Worm (Caenorhabditis elegans) whole organism, L4 larva: Measurements from ENCODE around the gene C09G12.5.

Experiments
- R02D3.7 ChIP-seq: fragments of 150-350 bp; sonication (generic microtip); optimal IDR thresholded peaks from 3 replicates; lab custom pipeline; 2014; ENCODE audit warnings: missing biosample characterization, missing genetic modification characterization
- T20F7.1 ChIP-seq: fragments of 200-800 bp; sonication (Bioruptor generic); optimal IDR thresholded peaks from 2 replicates; lab custom pipeline; 2018; ENCODE audit warnings: mild to moderate bottlenecking, missing genetic modification characterization, missing compliant biosample characterization
- Y105C5A.15 ChIP-seq: fragments of 200-800 bp; sonication (Bioruptor generic); IDR thresholded peaks from 2 replicates; pipeline ENCODE4 v1.3.6; 2022; ENCODE audit warnings: missing genetic modification characterization, missing compliant biosample characterization
- Y48G9A.11 ChIP-seq: fragments of 200-800 bp; sonication (Bioruptor generic); IDR thresholded peaks from 2 replicates; pipeline ENCODE4 v1.3.6; 2022; ENCODE audit warnings: missing genetic modification reagents, missing genetic modification characterization, missing compliant biosample characterization
- Y75B8A.6 ChIP-seq: fragments of 200-800 bp; sonication (Bioruptor generic); IDR thresholded peaks from 2 replicates; pipeline ENCODE4 v1.3.6; 2022; ENCODE audit warnings: missing genetic modification reagents, missing genetic modification characterization, missing compliant biosample characterization
- ZK546.5 ChIP-seq, 2 experiments: sonication (generic microtip); optimal IDR thresholded peaks; 2 replicates each; lab custom pipeline; 2017; ENCODE audit warnings: missing biosample characterization in 2 of 2, missing genetic modification characterization in 2 of 2
- aha-1 ChIP-seq: fragments of 150-350 bp; peaks from one replicate; lab custom pipeline; 2014; ENCODE audit warnings: missing biosample characterization, missing genetic modification characterization
- ceh-20 ChIP-seq: fragments of 200-800 bp; sonication (Bioruptor generic); IDR thresholded peaks from 2 replicates; pipeline ENCODE4 v1.3.6; 2022; ENCODE audit warnings: missing genetic modification reagents, missing genetic modification characterization, missing compliant biosample characterization
- ceh-28 ChIP-seq: fragments of 150-350 bp; optimal IDR thresholded peaks from 2 replicates; lab custom pipeline; 2014; ENCODE audit warnings: missing biosample characterization, missing genetic modification reagents, missing genetic modification characterization
- ceh-82 ChIP-seq: sonication (generic microtip); optimal IDR thresholded peaks from 2 replicates; lab custom pipeline; 2017; ENCODE audit warnings: missing biosample characterization, missing genetic modification characterization
- ces-1 ChIP-seq: fragments of 150-350 bp; sonication (generic microtip); optimal IDR thresholded peaks from 4 replicates; lab custom pipeline; 2014; ENCODE audit warnings: missing biosample characterization, missing genetic modification reagents, missing genetic modification characterization
- daf-12 ChIP-seq: fragments of 150-350 bp; optimal IDR thresholded peaks from 2 replicates; lab custom pipeline; 2014; ENCODE audit warnings: missing biosample characterization, missing genetic modification reagents, missing genetic modification characterization
- daf-19 ChIP-seq: fragments of 200-800 bp; sonication (Bioruptor generic); conservative IDR thresholded peaks from 2 replicates; pipeline ENCODE4 v1.3.6; 2022; ENCODE audit warnings: missing genetic modification characterization, missing compliant biosample characterization
- dmd-8 ChIP-seq: fragments of 200-800 bp; sonication (Bioruptor generic); IDR thresholded peaks from 2 replicates; pipeline ENCODE4 v1.3.6; 2022; ENCODE audit warnings: missing genetic modification characterization, missing compliant biosample characterization
- dmd-9 ChIP-seq: fragments of 200-800 bp; sonication (Bioruptor generic); IDR thresholded peaks from 2 replicates; pipeline ENCODE4 v1.3.6; 2022; ENCODE audit warnings: missing genetic modification reagents, missing genetic modification characterization, missing compliant biosample characterization
- dpl-1 ChIP-seq: fragments of 150-350 bp; optimal IDR thresholded peaks from 2 replicates; lab custom pipeline; 2014; ENCODE audit warnings: missing biosample characterization, missing genetic modification reagents, missing genetic modification characterization
- dve-1 ChIP-seq: sonication (generic microtip); optimal IDR thresholded peaks from 2 replicates; lab custom pipeline; 2017; ENCODE audit warnings: antibody characterized with exemption, mild to moderate bottlenecking, missing genetic modification characterization, missing compliant biosample characterization; ENCODE audit not compliant: insufficient read depth
- fkh-10 ChIP-seq: fragments of 150-350 bp; optimal IDR thresholded peaks from 2 replicates; lab custom pipeline; 2014; ENCODE audit warnings: missing biosample characterization, missing genetic modification reagents, missing genetic modification characterization
- fos-1 ChIP-seq: fragments of 150-350 bp; optimal IDR thresholded peaks from 2 replicates; lab custom pipeline; 2014; ENCODE audit warnings: missing biosample characterization, missing genetic modification characterization
- hlh-30 ChIP-seq: sonication (generic microtip); optimal IDR thresholded peaks from 2 replicates; lab custom pipeline; 2017; ENCODE audit warnings: antibody characterized with exemption, mild to moderate bottlenecking, missing genetic modification characterization, missing compliant biosample characterization; ENCODE audit not compliant: insufficient read depth
- lin-1 ChIP-seq: fragments of 200-800 bp; sonication (Bioruptor generic); IDR thresholded peaks from 2 replicates; pipeline ENCODE4 v1.3.6; 2022; ENCODE audit warnings: missing genetic modification reagents, missing genetic modification characterization, missing compliant biosample characterization
- lin-13 ChIP-seq: fragments of 150-350 bp; optimal IDR thresholded peaks from 2 replicates; lab custom pipeline; 2014; ENCODE audit warnings: missing biosample characterization, missing genetic modification reagents, missing genetic modification characterization
- lin-15B ChIP-seq: fragments of 150-350 bp; sonication (generic microtip); optimal IDR thresholded peaks from 3 replicates; lab custom pipeline; 2014; ENCODE audit warnings: missing biosample characterization, missing genetic modification characterization
- lin-29 ChIP-seq: fragments of 200-800 bp; sonication (Bioruptor generic); IDR thresholded peaks from 2 replicates; pipeline ENCODE4 v1.3.6; 2022; ENCODE audit warnings: missing genetic modification reagents, missing genetic modification characterization, missing compliant biosample characterization
- lin-38 ChIP-seq: fragments of 200-800 bp; sonication (Bioruptor generic); IDR thresholded peaks from 2 replicates; pipeline ENCODE4 v1.3.6; 2022; ENCODE audit warnings: missing genetic modification reagents, missing genetic modification characterization, missing compliant biosample characterization
- lsy-2 ChIP-seq, 2 experiments: fragments of 150-350 bp in 1 of 2; sonication (generic microtip) in 1 of 2; optimal IDR thresholded peaks; 2 replicates each; lab custom pipeline; 2014 to 2017; ENCODE audit warnings: missing biosample characterization in 2 of 2, missing genetic modification characterization in 2 of 2
- madf-5 ChIP-seq, 2 experiments: fragments of 200-800 bp; sonication (Bioruptor generic); IDR thresholded peaks; 2 replicates each; pipeline ENCODE4 v1.3.6; 2022; ENCODE audit warnings: missing compliant biosample characterization in 2 of 2, missing genetic modification characterization in 2 of 2
- madf-9 ChIP-seq: fragments of 200-800 bp; sonication (Bioruptor generic); conservative IDR thresholded peaks from 2 replicates; pipeline ENCODE4 v1.3.6; 2022; ENCODE audit warnings: missing genetic modification reagents, missing genetic modification characterization, missing compliant biosample characterization
- mes-2 ChIP-seq: sonication (generic microtip); optimal IDR thresholded peaks from 2 replicates; lab custom pipeline; 2016; ENCODE audit warnings: missing genotype, mild to moderate bottlenecking, missing genetic modification characterization, missing compliant biosample characterization; ENCODE audit not compliant: poor library complexity, severe bottlenecking
- nhr-10 ChIP-seq: fragments of 150-350 bp; optimal IDR thresholded peaks from 2 replicates; lab custom pipeline; 2014; ENCODE audit warnings: missing biosample characterization, missing genetic modification characterization
- nhr-102 ChIP-seq: sonication (generic microtip); optimal IDR thresholded peaks from 2 replicates; lab custom pipeline; 2016; ENCODE audit warnings: mild to moderate bottlenecking, missing genetic modification characterization, moderate library complexity, missing compliant biosample characterization
- nhr-11 ChIP-seq: fragments of 150-350 bp; optimal IDR thresholded peaks from 2 replicates; lab custom pipeline; 2014; ENCODE audit warnings: missing biosample characterization, missing genetic modification characterization
- nhr-111 ChIP-seq: fragments of 200-800 bp; sonication (Bioruptor generic); optimal IDR thresholded peaks from 2 replicates; lab custom pipeline; 2018; ENCODE audit warnings: mild to moderate bottlenecking, missing genetic modification characterization, missing compliant biosample characterization
- nhr-42 ChIP-seq: fragments of 200-800 bp; sonication (Bioruptor generic); IDR thresholded peaks from 2 replicates; pipeline ENCODE4 v1.3.6; 2022; ENCODE audit warnings: missing genetic modification characterization, missing compliant biosample characterization
- pqm-1 ChIP-seq: sonication (generic microtip); optimal IDR thresholded peaks from 2 replicates; lab custom pipeline; 2017; ENCODE audit warnings: missing biosample characterization, missing genetic modification characterization
- rbr-2 ChIP-seq: sonication (generic microtip); optimal IDR thresholded peaks from 2 replicates; lab custom pipeline; 2016; ENCODE audit warnings: missing genotype, missing genetic modification characterization, missing compliant biosample characterization
- set-16 ChIP-seq: fragments of 200-800 bp; sonication (Bioruptor generic); IDR thresholded peaks from 2 replicates; pipeline ENCODE4 v1.3.6; 2022; ENCODE audit warnings: missing genetic modification reagents, missing genetic modification characterization, missing compliant biosample characterization
- snpc-1.2 ChIP-seq: fragments of 200-800 bp; sonication (Bioruptor generic); IDR thresholded peaks from 2 replicates; pipeline ENCODE4 v1.3.6; 2022; ENCODE audit warnings: missing genetic modification reagents, missing genetic modification characterization, missing compliant biosample characterization
- snpc-4 ChIP-seq: fragments of 150-350 bp; optimal IDR thresholded peaks from 2 replicates; lab custom pipeline; 2014; ENCODE audit warnings: missing biosample characterization, missing genetic modification characterization
- spr-3 ChIP-seq: fragments of 200-800 bp; sonication (Bioruptor generic); optimal IDR thresholded peaks from 2 replicates; lab custom pipeline; 2018; ENCODE audit warnings: mild to moderate bottlenecking, missing genetic modification characterization, missing compliant biosample characterization
- tag-97 ChIP-seq: fragments of 200-800 bp; sonication (Bioruptor generic); IDR thresholded peaks from 2 replicates; pipeline ENCODE4 v1.3.6; 2022; ENCODE audit warnings: missing genetic modification characterization, missing compliant biosample characterization
- tra-1 ChIP-seq: fragments of 200-800 bp; sonication (Bioruptor generic); IDR thresholded peaks from 2 replicates; pipeline ENCODE4 v1.3.6; 2022; ENCODE audit warnings: missing genetic modification reagents, missing genetic modification characterization, missing compliant biosample characterization
- unc-39 ChIP-seq: sonication (generic microtip); optimal IDR thresholded peaks from 2 replicates; lab custom pipeline; 2017; ENCODE audit warnings: missing biosample characterization, missing genetic modification characterization
- unc-62 ChIP-seq, 3 experiments: fragments of 150-350 bp in 1 of 3; sonication (generic microtip); optimal IDR thresholded peaks in 2 of 3; peaks in 1 of 3; 1 replicate in 1 of 3; 2 replicates in 2 of 3; lab custom pipeline; 2014 to 2017; ENCODE audit warnings: missing biosample characterization in 3 of 3, missing genetic modification characterization in 3 of 3, missing genetic modification reagents in 3 of 3, missing genotype in 1 of 3
- vab-7 ChIP-seq: fragments of 200-800 bp; sonication (Bioruptor generic); IDR thresholded peaks from 2 replicates; pipeline ENCODE4 v1.3.6; 2022; ENCODE audit warnings: missing genetic modification reagents, missing genetic modification characterization, missing compliant biosample characterization
- zag-1 ChIP-seq: fragments of 150-350 bp; optimal IDR thresholded peaks from 2 replicates; lab custom pipeline; 2014; ENCODE audit warnings: missing biosample characterization, missing genetic modification characterization
- zfp-3 ChIP-seq: fragments of 200-800 bp; sonication (Bioruptor generic); conservative IDR thresholded peaks from 2 replicates; pipeline ENCODE4 v1.3.6; 2022; ENCODE audit warnings: missing genetic modification reagents, missing genetic modification characterization, missing compliant biosample characterization
- zip-11 ChIP-seq: fragments of 200-800 bp; sonication (Bioruptor generic); IDR thresholded peaks from 2 replicates; pipeline ENCODE4 v1.3.6; 2022; ENCODE audit warnings: missing genetic modification characterization, missing compliant biosample characterization
- zip-2 ChIP-seq: fragments of 150-350 bp; optimal IDR thresholded peaks from 2 replicates; lab custom pipeline; 2014; ENCODE audit warnings: missing biosample characterization, missing genetic modification characterization
- ztf-11 ChIP-seq: fragments of 150-350 bp; optimal IDR thresholded peaks from 2 replicates; lab custom pipeline; 2014; ENCODE audit warnings: missing biosample characterization, missing genetic modification characterization
- ztf-7 ChIP-seq: fragments of 150-350 bp; optimal IDR thresholded peaks from 2 replicates; lab custom pipeline; 2014; ENCODE audit warnings: missing biosample characterization, missing genetic modification characterization

The C09G12.5 gene

ce11 chrIV:3524584-3525020 lies 45.5 kb downstream of the C09G12.5 start (continued):
- peak; percentile 46; the same call in 1 of the 2 replicates for TF ChIP-seq zfp-3 (GFP tag; lab: Robert Waterston, UW)
- no peak for TF ChIP-seq ces-1
- TF ChIP-seq snpc-1.2 (GFP tag; lab: Robert Waterston, UW), result peak; percentile 79
- peak; percentile 79 for TF ChIP-seq madf-9 (GFP tag; lab: Robert Waterston, UW)
- TF ChIP-seq dve-1 (tag; lab: Kevin White, UChicago), result peak; percentile 17
- TF ChIP-seq aha-1, result peak; percentile 84
- no peak for TF ChIP-seq ceh-82 (tag; lab: Kevin White, UChicago)
- TF ChIP-seq nhr-42 (GFP tag; lab: Robert Waterston, UW), result no peak
- peak; percentile 77 for TF ChIP-seq Y48G9A.11
- peak; percentile 91 for TF ChIP-seq dmd-8 (GFP tag; lab: Robert Waterston, UW)
- TF ChIP-seq ceh-28 (tag; lab: Kevin White, UChicago), result no peak
- no peak for TF ChIP-seq pqm-1
- peak; percentile 75 for TF ChIP-seq nhr-111
- TF ChIP-seq dmd-9, result peak; percentile 42; the same call in 1 of the 2 replicates
- TF ChIP-seq nhr-102 (tag; lab: Kevin White, UChicago), result peak; percentile 32
- TF ChIP-seq lin-38 (GFP tag; lab: Robert Waterston, UW), result peak; percentile 81
- TF ChIP-seq ZK546.5 (tag; optimal IDR thresholded peaks at IDR 0.05; lab: Kevin White, UChicago), result no peak
- no peak for TF ChIP-seq tag-97
- peak; percentile 29 for TF ChIP-seq lin-13 (GFP tag; lab: Kevin White, UChicago)
- no peak for TF ChIP-seq unc-62 (GFP tag; optimal IDR thresholded peaks at IDR 0.05 in 1 of 2; lab: Kevin White, UChicago)
- TF ChIP-seq unc-62 (tag; optimal IDR thresholded peaks at IDR 0.05; lab: Kevin White, UChicago), result no peak
- TF ChIP-seq zip-11, result no peak
- no peak for TF ChIP-seq T20F7.1
- peak; percentile 65 for TF ChIP-seq spr-3 (GFP tag; lab: Kevin White, UChicago)
- TF ChIP-seq tra-1 (GFP tag; lab: Robert Waterston, UW), result peak; percentile 73; the same call in 1 of the 2 replicates
- no peak for TF ChIP-seq fos-1 (tag; lab: Kevin White, UChicago)
- peak; percentile 74 for TF ChIP-seq mes-2 (tag; lab: Kevin White, UChicago)
- TF ChIP-seq madf-5 (GFP tag; IDR thresholded peaks at IDR 0.05; lab: Robert Waterston, UW), result peak; percentile 62 to 76; a peak in 2 of 4 replicates
- peak; percentile 78 for TF ChIP-seq daf-19 (GFP tag; lab: Robert Waterston, UW)
- TF ChIP-seq lin-15B (tag; lab: Kevin White, UChicago), result no peak
- peak; percentile 82; the same call in 1 of the 2 replicates for TF ChIP-seq Y105C5A.15 (GFP tag; lab: Robert Waterston, UW)
- peak; percentile 3 for TF ChIP-seq dpl-1
- TF ChIP-seq ztf-11 (tag; lab: Kevin White, UChicago), result no peak
- TF ChIP-seq set-16, result peak; percentile 67
- peak; percentile 77 for TF ChIP-seq vab-7 (GFP tag; lab: Robert Waterston, UW)
- TF ChIP-seq rbr-2, result peak; percentile 50
- TF ChIP-seq ztf-7 (tag; lab: Kevin White, UChicago), result no peak
- TF ChIP-seq ceh-20 (GFP tag; lab: Robert Waterston, UW), result no peak
- no peak for TF ChIP-seq lin-29
- TF ChIP-seq lin-1 (GFP tag; lab: Robert Waterston, UW), result peak; percentile 73; the same call in 1 of the 2 replicates
- TF ChIP-seq nhr-10 (tag; lab: Kevin White, UChicago), result no peak
- no peak for TF ChIP-seq fkh-10 (GFP tag; lab: Kevin White, UChicago)
- no peak for TF ChIP-seq daf-12
- TF ChIP-seq lsy-2 (tag; optimal IDR thresholded peaks at IDR 0.05; lab: Kevin White, UChicago), result peak in 1 of 2 experiments; percentile 49
- no peak for TF ChIP-seq R02D3.7 (tag; lab: Kevin White, UChicago)
- TF ChIP-seq zip-2, result peak; percentile 32
- TF ChIP-seq Y75B8A.6 (GFP tag; lab: Robert Waterston, UW), result 0 out of 2 replicates have a peak, but pooled peaks have one; percentile 44
- TF ChIP-seq nhr-11 (tag; lab: Kevin White, UChicago), result peak; percentile 49
- TF ChIP-seq snpc-4 (tag; lab: Kevin White, UChicago), result no peak
- no peak for TF ChIP-seq unc-39
- TF ChIP-seq zag-1 (tag; lab: Kevin White, UChicago), result no peak
- TF ChIP-seq hlh-30 (tag; lab: Kevin White, UChicago), result peak; percentile 39
